Fruit fly (Drosophila melanogaster): ENCODE data around the gene pkm.

dm6 chrX:11550078-11550477 is 33.9 kb downstream of the pkm start:
- TF ChIP-seq psq (optimal IDR thresholded peaks at IDR 0.05) (no peak), insv (optimal IDR thresholded peaks at IDR 0.05) (no peak), h (optimal IDR thresholded peaks at IDR 0.05) (no peak)

Measured in Kc167 (cell line).